Worm (Caenorhabditis elegans) whole organism, L4 larva: Measurements from ENCODE around the gene Y42H9B.3.

Source experiments
- F49E8.2 ChIP-seq: sonication (generic microtip); optimal IDR thresholded peaks from 2 replicates; lab custom pipeline; 2016; ENCODE audit warnings: missing compliant biosample characterization, mild to moderate bottlenecking, missing genetic modification characterization, borderline replicate concordance
- Y48G9A.11 ChIP-seq: fragments of 200-800 bp; sonication (Bioruptor generic); IDR thresholded peaks from 2 replicates; pipeline ENCODE4 v1.3.6; 2022; ENCODE audit warnings: missing genetic modification reagents, missing genetic modification characterization, missing compliant biosample characterization
- daf-16 ChIP-seq, 3 experiments: sonication (generic microtip); optimal IDR thresholded peaks; 2 replicates each; lab custom pipeline; 2016 to 2017; ENCODE audit warnings: missing genetic modification characterization in 3 of 3, missing genetic modification reagents in 3 of 3, mild to moderate bottlenecking in 2 of 3, missing compliant biosample characterization in 2 of 3, missing biosample characterization in 1 of 3, moderate library complexity in 1 of 3
- dmd-6 ChIP-seq: fragments of 200-800 bp; sonication (Bioruptor generic); IDR thresholded peaks from 2 replicates; pipeline ENCODE4 v1.3.6; 2022; ENCODE audit warnings: missing genetic modification reagents, missing genetic modification characterization, missing compliant biosample characterization
- egl-27 ChIP-seq: sonication (generic microtip); optimal IDR thresholded peaks from 3 replicates; lab custom pipeline; 2017; ENCODE audit warnings: missing biosample characterization, missing genetic modification reagents, missing genetic modification characterization
- lin-13 ChIP-seq: fragments of 150-350 bp; optimal IDR thresholded peaks from 2 replicates; lab custom pipeline; 2014; ENCODE audit warnings: missing biosample characterization, missing genetic modification reagents, missing genetic modification characterization
- madf-9 ChIP-seq: fragments of 200-800 bp; sonication (Bioruptor generic); conservative IDR thresholded peaks from 2 replicates; pipeline ENCODE4 v1.3.6; 2022; ENCODE audit warnings: missing genetic modification reagents, missing genetic modification characterization, missing compliant biosample characterization
- nhr-25 ChIP-seq: sonication (generic microtip); optimal IDR thresholded peaks from 2 replicates; lab custom pipeline; 2017; ENCODE audit warnings: missing genetic modification characterization, mild to moderate bottlenecking, missing compliant biosample characterization, antibody characterized with exemption, moderate library complexity, borderline replicate concordance; ENCODE audit not compliant: insufficient read depth
- nhr-77 ChIP-seq: fragments of 150-350 bp; optimal IDR thresholded peaks from 2 replicates; lab custom pipeline; 2014; ENCODE audit warnings: missing biosample characterization, missing genetic modification characterization
- pha-4 ChIP-seq, 2 experiments: fragments of 150-350 bp in 1 of 2; fragments of 200-800 bp in 1 of 2; sonication (Bioruptor generic) in 1 of 2; IDR thresholded peaks in 1 of 2; optimal IDR thresholded peaks in 1 of 2; 2 replicates each; pipeline versions ENCODE4 v1.3.6 to Lab custom; 2014 to 2022; ENCODE audit warnings: missing genetic modification characterization in 2 of 2, missing genetic modification reagents in 2 of 2, missing biosample characterization in 1 of 2, missing compliant biosample characterization in 1 of 2
- skn-1 ChIP-seq: fragments of 150-350 bp; optimal IDR thresholded peaks from 2 replicates; lab custom pipeline; 2014; ENCODE audit warnings: missing biosample characterization, missing genetic modification characterization
- vab-7 ChIP-seq: fragments of 200-800 bp; sonication (Bioruptor generic); IDR thresholded peaks from 2 replicates; pipeline ENCODE4 v1.3.6; 2022; ENCODE audit warnings: missing genetic modification reagents, missing genetic modification characterization, missing compliant biosample characterization
- zfp-3 ChIP-seq: fragments of 200-800 bp; sonication (Bioruptor generic); conservative IDR thresholded peaks from 2 replicates; pipeline ENCODE4 v1.3.6; 2022; ENCODE audit warnings: missing genetic modification reagents, missing genetic modification characterization, missing compliant biosample characterization
- zip-2 ChIP-seq: fragments of 150-350 bp; optimal IDR thresholded peaks from 2 replicates; lab custom pipeline; 2014; ENCODE audit warnings: missing biosample characterization, missing genetic modification characterization

DNA sequence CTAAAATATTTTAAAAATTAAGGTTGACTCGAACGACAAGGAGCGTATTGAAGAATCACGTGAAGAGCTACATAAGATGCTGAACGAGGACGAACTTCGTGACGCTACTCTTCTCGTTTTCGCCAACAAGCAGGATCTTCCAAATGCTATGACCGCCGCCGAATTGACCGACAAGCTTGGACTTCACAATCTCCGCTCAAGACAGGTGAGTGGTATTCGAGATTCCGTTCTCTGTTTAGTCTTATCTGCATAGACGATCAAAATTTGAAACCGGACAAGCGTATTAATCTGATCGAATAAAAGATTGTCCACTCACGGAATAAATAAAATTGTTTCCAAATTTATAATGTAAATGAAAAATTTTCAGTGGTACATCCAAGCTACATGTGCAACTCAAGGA, 29.2 kb downstream of the Y42H9B.3 start:
- TF ChIP-seq madf-9 (GFP tag; lab: Robert Waterston, UW): no peak
- no peak for TF ChIP-seq Y48G9A.11 (GFP tag; lab: Robert Waterston, UW)
- no peak for TF ChIP-seq nhr-77 (tag; lab: Kevin White, UChicago)
- no peak for TF ChIP-seq F49E8.2
- TF ChIP-seq dmd-6 (GFP tag; lab: Robert Waterston, UW): no peak
- no peak for TF ChIP-seq zfp-3 (GFP tag; lab: Robert Waterston, UW)
- no peak for TF ChIP-seq lin-13
- no peak for TF ChIP-seq nhr-25 (tag; lab: Kevin White, UChicago)
- no peak for TF ChIP-seq pha-4 (GFP tag; IDR thresholded peaks at IDR 0.05; lab: Robert Waterston, UW)
- TF ChIP-seq pha-4 (tag; optimal IDR thresholded peaks at IDR 0.05; lab: Kevin White, UChicago): no peak
- no peak for TF ChIP-seq vab-7
- TF ChIP-seq egl-27 (tag; lab: Kevin White, UChicago): no peak
- TF ChIP-seq skn-1 (tag; lab: Kevin White, UChicago): no peak
- TF ChIP-seq daf-16 (GFP tag; optimal IDR thresholded peaks at IDR 0.05; lab: Kevin White, UChicago): no peak
- no peak for TF ChIP-seq daf-16 (tag; optimal IDR thresholded peaks at IDR 0.05; lab: Kevin White, UChicago)
- TF ChIP-seq zip-2 (tag; lab: Kevin White, UChicago): no peak
